Worm (Caenorhabditis elegans): ENCODE data around the gene Y25C1A.7.
A peak's percentile ranks its signal among the peaks of the same experiment; 100 is the strongest.

The Y25C1A.7 gene

DNA sequence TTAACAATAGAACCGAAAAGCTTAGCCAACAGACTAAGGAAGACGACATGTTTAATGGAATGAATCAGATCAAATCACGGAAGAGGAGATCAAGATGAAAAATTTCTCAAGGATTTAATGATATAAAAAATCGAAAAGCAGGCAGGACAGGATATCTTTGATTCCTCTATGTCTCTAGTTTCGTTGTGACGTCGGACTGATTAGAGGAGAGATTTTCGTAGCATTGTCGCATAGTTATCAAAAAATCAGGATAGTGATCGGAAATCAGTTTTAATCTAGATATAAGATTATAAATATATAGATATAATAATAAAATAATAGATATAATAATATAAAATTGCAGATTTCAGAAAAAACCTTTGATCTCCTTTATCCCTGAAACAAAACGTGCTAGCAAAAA lies 27.5 kb downstream of the Y25C1A.7 start, which contains the start of gene B0454.8:
TSS of gene B0454.8 (minus strand) at position 101 of the 400 bp plus-strand sequence.
- no peak for TF ChIP-seq ztf-16 (tag; optimal IDR thresholded peaks at IDR 0.05)
- no peak for TF ChIP-seq unc-3 (GFP tag; conservative IDR thresholded peaks at IDR 0.05)
- no peak for TF ChIP-seq unc-3 (tag; optimal IDR thresholded peaks at IDR 0.05)
- TF ChIP-seq hlh-8 (tag; optimal IDR thresholded peaks at IDR 0.05), result no peak
- no peak for TF ChIP-seq ceh-18 (tag; optimal IDR thresholded peaks at IDR 0.05)
- TF ChIP-seq Y22D7AL.16 (tag; optimal IDR thresholded peaks at IDR 0.05), result no peak
- no peak for TF ChIP-seq nfya-1 (tag; optimal IDR thresholded peaks at IDR 0.05)
- TF ChIP-seq pax-1 (tag; optimal IDR thresholded peaks at IDR 0.05), result no peak
- no peak for TF ChIP-seq pha-2 (tag; optimal IDR thresholded peaks at IDR 0.05)
- no peak for TF ChIP-seq ets-4 (tag; optimal IDR thresholded peaks at IDR 0.05)
- TF ChIP-seq fax-1 (tag; optimal IDR thresholded peaks at IDR 0.05), result no peak
- TF ChIP-seq mec-3 (tag; optimal IDR thresholded peaks at IDR 0.05; ENCODE audit: borderline replicate concordance), result no peak
- TF ChIP-seq hlh-13 (GFP tag; optimal IDR thresholded peaks at IDR 0.05), result no peak
- TF ChIP-seq K09A11.1 (tag; optimal IDR thresholded peaks at IDR 0.05; ENCODE audit: insufficient read depth), result no peak
- no peak for TF ChIP-seq lin-11 (tag; optimal IDR thresholded peaks at IDR 0.05)
- TF ChIP-seq ref-2 (tag; optimal IDR thresholded peaks at IDR 0.05), result no peak
- no peak for TF ChIP-seq unc-55 (GFP tag; optimal IDR thresholded peaks at IDR 0.05)
- no peak for TF ChIP-seq fkh-6 (tag; optimal IDR thresholded peaks at IDR 0.05)

DNA sequence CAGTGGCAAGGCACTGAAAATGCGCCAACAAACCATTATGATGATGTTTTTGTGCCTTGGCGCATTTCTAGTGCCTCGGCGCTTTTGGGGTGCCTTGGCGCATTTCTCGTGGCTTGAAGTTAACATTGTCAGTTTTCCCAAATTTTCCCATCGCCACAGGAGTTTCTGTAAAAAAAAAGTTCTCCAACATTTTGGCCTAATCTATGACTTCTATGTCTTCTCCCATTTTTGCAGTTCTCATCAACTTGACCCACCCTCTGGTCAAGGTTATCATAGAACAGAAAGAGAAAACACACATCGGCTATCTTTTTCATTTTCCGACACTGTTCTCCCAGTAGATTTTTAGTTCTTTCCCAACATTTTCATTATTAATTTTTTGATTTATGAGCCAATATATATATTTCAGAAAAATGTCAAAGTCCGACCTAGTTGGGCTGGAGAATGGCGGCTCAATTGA lies 32.4 kb downstream of the Y25C1A.7 start, which contains the start of the genes B0454.26 and B0454.5:
TSS of gene B0454.26 (minus strand) at position 101 of the 457 bp plus-strand sequence.
TSS of gene B0454.5 (plus strand) at position 407 of the 457 bp plus-strand sequence.
- no peak for TF ChIP-seq sdc-2 (tag; optimal IDR thresholded peaks at IDR 0.05)
- no peak for TF ChIP-seq pqm-1 (tag; optimal IDR thresholded peaks at IDR 0.05)
- no peak for TF ChIP-seq mec-3 (tag; optimal IDR thresholded peaks at IDR 0.05; ENCODE audit: borderline replicate concordance)
- TF ChIP-seq lim-6 (tag; optimal IDR thresholded peaks at IDR 0.05), result no peak

- TF ChIP-seq ceh-2 (tag; optimal IDR thresholded peaks at IDR 0.05) (peak; percentile 15), ztf-16 (tag; optimal IDR thresholded peaks at IDR 0.05) (no peak), rnt-1 (tag; optimal IDR thresholded peaks at IDR 0.05) (no peak), ceh-48 (tag; optimal IDR thresholded peaks at IDR 0.05) (no peak), ceh-14 (tag; optimal IDR thresholded peaks at IDR 0.05) (no peak), sox-2 (GFP tag; IDR thresholded peaks at IDR 0.05) (no peak)
Measured at ce11 chrII:3036344-3036743, 34.5 kb downstream of the Y25C1A.7 start.

ce11 chrII:3034914-3035313 lies 35.9 kb downstream of the Y25C1A.7 start:
- no peak for TF ChIP-seq ceh-45 (GFP tag; IDR thresholded peaks at IDR 0.05)
- TF ChIP-seq ceh-18 (tag; optimal IDR thresholded peaks at IDR 0.05), result no peak
- TF ChIP-seq unc-42 (tag; optimal IDR thresholded peaks at IDR 0.05), result no peak
- TF ChIP-seq lin-11 (tag; optimal IDR thresholded peaks at IDR 0.05), result no peak
- TF ChIP-seq gmeb-2 (tag; optimal IDR thresholded peaks at IDR 0.05), result no peak
- no peak for TF ChIP-seq fkh-10 (GFP tag; optimal IDR thresholded peaks at IDR 0.05)
- TF ChIP-seq ztf-16 (tag; optimal IDR thresholded peaks at IDR 0.05), result no peak
- no peak for TF ChIP-seq ama-1 (optimal IDR thresholded peaks at IDR 0.05)
- TF ChIP-seq tbx-2 (tag; optimal IDR thresholded peaks at IDR 0.05), result no peak
- no peak for TF ChIP-seq sox-2 (GFP tag; IDR thresholded peaks at IDR 0.05)
- no peak for TF ChIP-seq dve-1 (tag; optimal IDR thresholded peaks at IDR 0.05)
- TF ChIP-seq T23F11.4 (GFP tag; optimal IDR thresholded peaks at IDR 0.05), result no peak
- no peak for TF ChIP-seq nfya-1 (tag; optimal IDR thresholded peaks at IDR 0.05)
- TF ChIP-seq pat-9 (tag; optimal IDR thresholded peaks at IDR 0.05), result no peak
- TF ChIP-seq pax-1 (tag; optimal IDR thresholded peaks at IDR 0.05), result no peak
- no peak for TF ChIP-seq K02D7.2 (tag; optimal IDR thresholded peaks at IDR 0.05)
- no peak for TF ChIP-seq pqm-1 (tag; optimal IDR thresholded peaks at IDR 0.05)
- no peak for TF ChIP-seq ttx-3 (tag; optimal IDR thresholded peaks at IDR 0.05)
- TF ChIP-seq unc-86 (tag; optimal IDR thresholded peaks at IDR 0.05), result no peak
- TF ChIP-seq ahr-1 (tag; optimal IDR thresholded peaks at IDR 0.05), result no peak
